Worm (Caenorhabditis elegans) whole organism, dauer: ENCODE data around the gene ints-7.

ENCODE experiments used
- unc-62 ChIP-seq: sonication (generic microtip); optimal IDR thresholded peaks from 2 replicates; lab custom pipeline; 2017; ENCODE audit warnings: missing biosample characterization, missing genetic modification reagents, missing genetic modification characterization

The ints-7 gene

ce11 chrII:11633509-11633908 is 50.9 kb downstream of the ints-7 start, which contains the start of gene din-1:
Gene din-1 (minus strand): TSS chrII:11633609.
- TF ChIP-seq unc-62 (GFP tag; lab: Kevin White, UChicago), result no peak

DNA sequence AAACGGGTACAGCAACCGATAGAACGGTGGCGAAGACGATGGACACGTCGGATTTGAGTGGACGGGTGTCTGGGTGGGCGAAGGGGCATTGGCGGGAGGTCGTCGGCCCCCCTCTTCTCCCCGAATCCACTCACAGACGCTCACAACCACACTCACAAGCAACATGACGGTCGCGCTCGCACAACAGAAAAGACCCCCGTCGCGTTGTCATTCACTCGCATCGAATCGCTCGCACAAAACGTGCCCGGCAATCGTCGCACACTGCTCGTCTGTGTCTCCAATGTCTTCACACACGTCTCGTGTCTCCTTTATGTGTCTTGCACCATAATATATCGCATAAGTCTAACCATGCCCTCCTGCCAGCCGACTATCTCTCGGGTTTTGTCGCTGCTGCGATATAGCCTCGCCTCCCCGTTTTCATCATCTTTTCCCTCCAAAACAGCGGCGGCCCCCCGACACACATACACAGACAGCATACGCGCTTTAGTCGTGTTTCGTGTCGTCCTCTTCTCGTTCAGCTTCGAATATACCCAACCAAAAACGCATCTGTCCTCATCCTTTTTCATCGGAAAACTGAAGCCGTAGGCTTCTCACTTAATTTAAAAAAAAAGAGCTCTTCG is 51.5 kb downstream of the ints-7 start:
- no peak for TF ChIP-seq unc-62 (GFP tag; lab: Kevin White, UChicago)

DNA sequence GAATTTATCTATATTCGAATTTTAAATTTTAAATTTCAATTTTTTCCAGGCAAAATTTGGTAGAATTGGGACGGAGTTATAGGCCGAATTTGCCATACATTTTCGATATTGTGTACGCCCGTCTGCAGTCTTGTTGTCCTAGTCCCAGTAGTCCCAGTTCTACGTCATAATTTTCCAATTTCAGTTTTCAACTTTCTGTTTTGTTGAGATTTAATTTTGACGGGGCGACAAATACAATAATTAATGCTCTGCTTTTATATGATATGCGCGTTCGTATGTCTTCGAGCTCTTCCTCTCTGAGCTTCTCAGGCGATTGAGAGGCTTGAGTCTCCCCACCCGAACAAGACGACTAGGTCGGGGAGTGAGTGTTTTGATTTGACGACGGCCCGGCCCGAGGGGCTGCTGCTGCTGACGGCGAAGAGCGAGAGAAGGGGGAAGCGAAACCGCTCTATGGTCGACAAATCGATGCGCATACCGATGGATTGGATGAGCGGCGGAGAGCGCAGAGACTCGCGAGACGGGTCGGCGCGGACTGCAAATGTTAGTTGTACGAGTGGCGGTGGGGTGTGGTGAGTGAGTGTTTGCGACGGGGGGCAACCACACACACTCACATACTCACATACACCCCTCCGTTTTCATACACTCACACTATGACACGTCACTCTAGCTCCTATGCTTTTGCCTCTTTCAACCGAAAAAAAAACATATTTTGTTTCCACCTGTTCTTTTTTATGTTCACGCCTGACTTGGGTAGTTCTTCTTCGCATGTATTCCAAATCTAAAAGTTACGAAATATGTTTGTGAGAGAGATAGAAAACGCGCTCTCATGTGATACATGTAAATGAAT is 52.3 kb downstream of the ints-7 start:
- TF ChIP-seq unc-62 (GFP tag; lab: Kevin White, UChicago), result no peak

ce11 chrII:11635745-11636161 is 53.1 kb downstream of the ints-7 start:
- TF ChIP-seq unc-62 (GFP tag; lab: Kevin White, UChicago), result no peak

DNA sequence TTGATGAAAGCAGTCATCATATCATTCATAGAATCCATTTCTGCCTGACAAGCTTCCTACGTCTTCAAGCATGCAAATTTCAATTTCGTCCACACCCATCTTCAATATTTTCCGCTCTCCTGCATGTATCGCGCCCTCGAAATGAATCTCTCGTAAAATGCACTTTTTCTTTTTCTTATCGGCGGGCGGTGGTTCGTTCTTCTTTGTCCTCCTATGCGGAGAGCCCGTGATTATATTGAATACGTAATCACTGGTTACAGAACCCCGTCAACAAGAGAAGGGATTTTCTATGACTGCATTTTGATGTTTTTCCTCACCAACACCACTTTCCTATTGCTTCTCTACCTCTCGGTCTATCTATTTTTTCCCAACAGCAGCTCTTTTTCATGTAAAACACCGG is 54.0 kb downstream of the ints-7 start:
- no peak for TF ChIP-seq unc-62 (GFP tag; lab: Kevin White, UChicago)

DNA sequence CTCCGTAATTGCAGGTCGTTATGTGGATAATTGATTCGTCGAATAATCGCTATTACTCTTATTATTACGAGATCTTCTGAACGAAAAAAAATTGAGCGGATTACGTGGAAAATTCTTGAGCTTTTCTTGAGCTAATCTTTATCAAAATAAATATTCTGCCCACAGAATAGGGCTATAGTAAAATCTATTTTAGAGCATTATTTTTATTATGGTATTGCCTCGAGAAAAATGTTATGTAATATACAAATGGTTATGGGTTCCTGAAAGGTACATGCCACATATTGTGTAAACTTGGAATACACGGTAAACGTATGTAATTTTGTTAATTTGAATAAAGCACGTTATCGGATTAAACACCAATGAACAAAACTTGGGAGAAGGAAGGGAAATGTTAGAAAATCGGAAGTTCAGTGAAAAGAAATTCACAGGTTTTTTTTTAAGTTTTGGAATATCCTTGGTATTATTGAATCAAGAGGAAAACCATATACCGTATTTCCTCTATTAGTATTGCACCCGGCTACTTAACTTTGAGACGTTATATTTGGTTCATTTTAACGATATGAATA is 54.6 kb downstream of the ints-7 start:
- TF ChIP-seq unc-62 (GFP tag; lab: Kevin White, UChicago), result no peak

DNA sequence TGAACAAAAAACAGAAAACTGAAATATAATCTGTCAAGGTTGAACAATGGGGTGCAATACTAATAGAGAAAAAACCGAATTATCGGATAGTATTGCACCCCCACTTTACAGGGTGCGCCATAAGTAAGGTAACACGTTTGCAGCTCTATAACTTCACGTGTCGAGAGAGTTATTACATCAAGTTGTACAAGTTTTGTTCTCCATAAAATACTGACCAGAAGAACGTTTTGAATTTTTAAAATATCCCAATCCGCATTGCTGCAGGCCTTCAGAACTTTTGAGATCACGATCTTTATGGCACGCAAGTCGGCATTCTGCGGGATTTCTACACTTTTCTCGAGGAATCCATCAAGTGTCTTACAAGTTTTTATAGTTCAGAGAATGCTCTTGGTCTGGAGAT is 55.2 kb downstream of the ints-7 start:
- TF ChIP-seq unc-62 (GFP tag; lab: Kevin White, UChicago), result no peak
